Fruit fly (Drosophila melanogaster): Measurements from ENCODE around the gene CG31249.
A peak's percentile ranks its signal among the peaks of the same experiment; 100 is the strongest.

Gene CG31249

dm6 chr3R:17680639-17681302, 6.1 kb downstream of the CG31249 start (continued):
- TF ChIP-seq CG6276 (GFP tag; optimal IDR thresholded peaks at IDR 0.05), result no peak
- TF ChIP-seq Sox14 (GFP tag; optimal IDR thresholded peaks at IDR 0.05), result peak; percentile 17
- peak; percentile 64 for TF ChIP-seq Hr4 (GFP tag; optimal IDR thresholded peaks at IDR 0.05)
- TF ChIP-seq net (GFP tag; optimal IDR thresholded peaks at IDR 0.05), result peak; percentile 53
- peak; percentile 38 for TF ChIP-seq Ets21C (GFP tag; optimal IDR thresholded peaks at IDR 0.05)
- TF ChIP-seq Met (GFP tag; optimal IDR thresholded peaks at IDR 0.05), result peak; percentile 68
- no peak; the same call in 1 of the 2 replicates for TF ChIP-seq CG15336 (GFP tag; IDR thresholded peaks at IDR 0.05)
- TF ChIP-seq CG11762 (GFP tag; optimal IDR thresholded peaks at IDR 0.05; ENCODE audit: insufficient read depth), result peak; percentile 36
- no peak for TF ChIP-seq CG11902 (GFP tag; optimal IDR thresholded peaks at IDR 0.05)
- TF ChIP-seq cyc (GFP tag; optimal IDR thresholded peaks at IDR 0.05), result no peak
- TF ChIP-seq Ets96B (tag; optimal IDR thresholded peaks at IDR 0.05), result peak; percentile 3
- TF ChIP-seq Hr39 (GFP tag; optimal IDR thresholded peaks at IDR 0.05), result peak; percentile 28
- no peak for TF ChIP-seq CG9139 (GFP tag; optimal IDR thresholded peaks at IDR 0.05)
- TF ChIP-seq CG6808 (GFP tag; optimal IDR thresholded peaks at IDR 0.05), result no peak
- TF ChIP-seq achi (GFP tag; optimal IDR thresholded peaks at IDR 0.05), result peak; percentile 57
- no peak for TF ChIP-seq CG10631 (GFP tag; optimal IDR thresholded peaks at IDR 0.05)
- TF ChIP-seq CG3919 (GFP tag; optimal IDR thresholded peaks at IDR 0.05), result peak; percentile 10
- TF ChIP-seq CG3032 (tag; optimal IDR thresholded peaks at IDR 0.05), result peak; percentile 11

dm6 chr3R:17680268-17680638, 6.6 kb downstream of the CG31249 start:
- TF ChIP-seq CG6808 (GFP tag; optimal IDR thresholded peaks at IDR 0.05) (no peak), svp (GFP tag) (peak; percentile 75), Blimp-1 (GFP tag; optimal IDR thresholded peaks at IDR 0.05) (peak; percentile 11)

dm6 chr3R:17679368-17679997, 7.4 kb downstream of the CG31249 start:
- TF ChIP-seq CG31627 (GFP tag; optimal IDR thresholded peaks at IDR 0.05), result peak; percentile 86
- TF ChIP-seq CG3032 (tag; optimal IDR thresholded peaks at IDR 0.05), result peak; percentile 80
- peak; percentile 87 for TF ChIP-seq cyc (GFP tag; optimal IDR thresholded peaks at IDR 0.05)
- TF ChIP-seq Sox102F (GFP tag; optimal IDR thresholded peaks at IDR 0.05), result peak; percentile 90
- TF ChIP-seq Eip93F (GFP tag; optimal IDR thresholded peaks at IDR 0.05), result peak; percentile 90
- TF ChIP-seq Hr38 (GFP tag; optimal IDR thresholded peaks at IDR 0.05), result no peak
- TF ChIP-seq svp (GFP tag), result peak; percentile 97
- peak; percentile 85 for TF ChIP-seq CG6808 (GFP tag; optimal IDR thresholded peaks at IDR 0.05)
- TF ChIP-seq CG10631 (GFP tag; optimal IDR thresholded peaks at IDR 0.05), result peak; percentile 89
- peak; percentile 83 for TF ChIP-seq CG8632 (GFP tag; optimal IDR thresholded peaks at IDR 0.05)
- TF ChIP-seq fkh (GFP tag; optimal IDR thresholded peaks at IDR 0.05), result no peak
- peak; percentile 91 for TF ChIP-seq CG8119 (GFP tag; IDR thresholded peaks at IDR 0.05)
- peak; percentile 87 for TF ChIP-seq CG6792 (GFP tag; optimal IDR thresholded peaks at IDR 0.05)
- peak; percentile 53 for TF ChIP-seq CG1621 (tag; optimal IDR thresholded peaks at IDR 0.05)
- peak; percentile 87 for TF ChIP-seq Hr4 (GFP tag; optimal IDR thresholded peaks at IDR 0.05)
- peak; percentile 82 for TF ChIP-seq CG10669 (GFP tag; optimal IDR thresholded peaks at IDR 0.05)
- TF ChIP-seq fd59A (GFP tag; optimal IDR thresholded peaks at IDR 0.05), result peak; percentile 77
- TF ChIP-seq Lpt (GFP tag; optimal IDR thresholded peaks at IDR 0.05), result peak; percentile 88
- peak; percentile 80 for TF ChIP-seq Ets96B (tag; optimal IDR thresholded peaks at IDR 0.05)
- peak; percentile 78 for TF ChIP-seq Ets21C (GFP tag; optimal IDR thresholded peaks at IDR 0.05)
- peak; percentile 19 for TF ChIP-seq CG9139 (GFP tag; optimal IDR thresholded peaks at IDR 0.05)
- peak; percentile 86 for TF ChIP-seq Eip75B (GFP tag; optimal IDR thresholded peaks at IDR 0.05)
- TF ChIP-seq eg (GFP tag; IDR thresholded peaks at IDR 0.05), result no peak; the same call in 2 of the 3 replicates
- TF ChIP-seq spab (GFP tag; optimal IDR thresholded peaks at IDR 0.05), result peak; percentile 80
- TF ChIP-seq acj6 (GFP tag; optimal IDR thresholded peaks at IDR 0.05), result peak; percentile 86
- TF ChIP-seq CG6276 (GFP tag; optimal IDR thresholded peaks at IDR 0.05), result no peak
- peak; percentile 79 for TF ChIP-seq CG6163 (GFP tag; IDR thresholded peaks at IDR 0.05)
- TF ChIP-seq esn (GFP tag; optimal IDR thresholded peaks at IDR 0.05), result peak; percentile 95
- TF ChIP-seq ss (GFP tag; optimal IDR thresholded peaks at IDR 0.05), result peak; percentile 68 to 80
- TF ChIP-seq CG32006 (GFP tag; optimal IDR thresholded peaks at IDR 0.05), result peak; percentile 95
- peak; percentile 90 for TF ChIP-seq achi (GFP tag; optimal IDR thresholded peaks at IDR 0.05)
- TF ChIP-seq Gug (GFP tag; IDR thresholded peaks at IDR 0.05), result peak; percentile 70
- peak; percentile 90 for TF ChIP-seq CG15336 (GFP tag; IDR thresholded peaks at IDR 0.05)
- peak; percentile 90 for TF ChIP-seq CG3919 (GFP tag; optimal IDR thresholded peaks at IDR 0.05)
- TF ChIP-seq CG7368 (GFP tag; optimal IDR thresholded peaks at IDR 0.05), result peak; percentile 77
- TF ChIP-seq salr (GFP tag; optimal IDR thresholded peaks at IDR 0.05), result peak; percentile 56 to 92
- peak; percentile 84 for TF ChIP-seq vri (GFP tag; optimal IDR thresholded peaks at IDR 0.05)
